Fruit fly (Drosophila melanogaster) whole organism, prepupa: ENCODE measurements around the gene CG34327.

Experiments
- Blimp-1 ChIP-seq: fragments of 200-800 bp; sonication (Bioruptor generic); optimal IDR thresholded peaks from 3 replicates; lab custom pipeline; 2017; ENCODE audit warnings: missing biosample characterization, missing genetic modification characterization, mild to moderate bottlenecking, moderate library complexity, missing genetic modification reagents
- CG15336 ChIP-seq: fragments of 200-800 bp; sonication (Bioruptor generic); IDR thresholded peaks from 2 replicates; pipeline ENCODE4 v1.3.6; 2022; ENCODE audit warnings: missing biosample characterization, missing genetic modification characterization
- CG31627 ChIP-seq: fragments of 200-800 bp; sonication (Bioruptor generic); optimal IDR thresholded peaks from 3 replicates; lab custom pipeline; 2016; ENCODE audit warnings: missing biosample characterization, missing genetic modification characterization
- CG6854 ChIP-seq: fragments of 200-800 bp; sonication (Bioruptor generic); optimal IDR thresholded peaks from 2 replicates; lab custom pipeline; 2017; ENCODE audit warnings: missing biosample characterization, mild to moderate bottlenecking, missing genetic modification characterization
- CG8632 ChIP-seq: fragments of 200-800 bp; sonication (Bioruptor generic); optimal IDR thresholded peaks from 3 replicates; lab custom pipeline; 2016; ENCODE audit warnings: missing biosample characterization, missing genetic modification characterization
- Hr39 ChIP-seq: fragments of 200-800 bp; sonication (Bioruptor generic); optimal IDR thresholded peaks from 2 replicates; lab custom pipeline; 2016; ENCODE audit warnings: missing biosample characterization, missing genetic modification characterization
- Lpt ChIP-seq: fragments of 200-800 bp; sonication (Bioruptor generic); optimal IDR thresholded peaks from 3 replicates; lab custom pipeline; 2016; ENCODE audit warnings: missing biosample characterization, missing genetic modification characterization
- OdsH ChIP-seq: fragments of 200-800 bp; sonication (Bioruptor generic); optimal IDR thresholded peaks from 3 replicates; lab custom pipeline; 2016; ENCODE audit warnings: missing biosample characterization, missing genetic modification characterization
- Sox15 ChIP-seq: fragments of 200-800 bp; sonication (Bioruptor generic); optimal IDR thresholded peaks from 3 replicates; lab custom pipeline; 2016; ENCODE audit warnings: missing biosample characterization, missing genetic modification characterization
- acj6 ChIP-seq: fragments of 200-800 bp; sonication (Bioruptor generic); optimal IDR thresholded peaks from 3 replicates; lab custom pipeline; 2016; ENCODE audit warnings: missing biosample characterization, missing genetic modification characterization
- esn ChIP-seq: fragments of 200-800 bp; sonication (Bioruptor generic); optimal IDR thresholded peaks from 2 replicates; lab custom pipeline; 2016; ENCODE audit warnings: missing biosample characterization, mild to moderate bottlenecking, missing genetic modification characterization, moderate library complexity
- lz ChIP-seq: fragments of 200-800 bp; sonication (Bioruptor generic); optimal IDR thresholded peaks from 3 replicates; lab custom pipeline; 2016; ENCODE audit warnings: missing biosample characterization, missing genetic modification characterization
- salr ChIP-seq, 2 experiments: fragments of 200-800 bp; sonication (Bioruptor generic); optimal IDR thresholded peaks; 3 replicates each; lab custom pipeline; 2016 to 2018; ENCODE audit warnings: missing biosample characterization in 2 of 2, missing genetic modification characterization in 2 of 2, mild to moderate bottlenecking in 1 of 2
- ss ChIP-seq, 2 experiments: fragments of 200-800 bp; sonication (Bioruptor generic); optimal IDR thresholded peaks; 2 replicates in 1 of 2; 3 replicates in 1 of 2; lab custom pipeline; 2017 to 2018; ENCODE audit warnings: mild to moderate bottlenecking in 2 of 2, missing biosample characterization in 2 of 2, missing genetic modification characterization in 2 of 2, moderate library complexity in 1 of 2

dm6 chrX:17206046-17206445, 17.6 kb downstream of the CG34327 start, which contains the start of gene CG32564:
- TF ChIP-seq Lpt (GFP tag; lab: Kevin White, UChicago) (no peak), Hr39 (GFP tag; lab: Kevin White, UChicago) (no peak), salr (GFP tag; optimal IDR thresholded peaks at IDR 0.05; lab: Kevin White, UChicago) (no peak), acj6 (GFP tag; lab: Kevin White, UChicago) (no peak), CG8632 (GFP tag; lab: Kevin White, UChicago) (no peak), OdsH (GFP tag; lab: Kevin White, UChicago) (no peak), lz (GFP tag; lab: Kevin White, UChicago) (no peak), ss (GFP tag; optimal IDR thresholded peaks at IDR 0.05; lab: Kevin White, UChicago) (no peak), CG31627 (GFP tag; lab: Kevin White, UChicago) (no peak), Sox15 (GFP tag; lab: Kevin White, UChicago) (no peak), Blimp-1 (no peak), CG6854 (GFP tag; lab: Kevin White, UChicago) (no peak), esn (GFP tag; lab: Kevin White, UChicago) (no peak), CG15336 (GFP tag; lab: Robert Waterston, UW) (no peak)
